Worm (Caenorhabditis elegans) whole organism, L1 larva: Measurements from ENCODE around the gene W03C9.1.

ENCODE experiments used
- Y116A8C.19 ChIP-seq: sonication (generic microtip); optimal IDR thresholded peaks from 2 replicates; lab custom pipeline; 2016; ENCODE audit warnings: missing compliant biosample characterization, missing genetic modification characterization, borderline replicate concordance
- aha-1 ChIP-seq: fragments of 150-350 bp; optimal IDR thresholded peaks from 2 replicates; lab custom pipeline; 2014; ENCODE audit warnings: missing biosample characterization, missing genetic modification characterization
- aly-2 ChIP-seq: fragments of 150-350 bp; optimal IDR thresholded peaks from 2 replicates; lab custom pipeline; 2014; ENCODE audit warnings: missing biosample characterization, missing genetic modification characterization
- ceh-82 ChIP-seq, 3 experiments: fragments of 150-350 bp in 1 of 3; sonication (generic microtip) in 2 of 3; optimal IDR thresholded peaks; 2 replicates each; lab custom pipeline; 2014 to 2017; ENCODE audit warnings: missing biosample characterization in 3 of 3, missing genetic modification characterization in 3 of 3
- ceh-90 ChIP-seq: sonication (generic microtip); optimal IDR thresholded peaks from 2 replicates; lab custom pipeline; 2016; ENCODE audit warnings: missing genetic modification characterization, missing compliant biosample characterization
- ces-1 ChIP-seq: fragments of 150-350 bp; optimal IDR thresholded peaks from 2 replicates; lab custom pipeline; 2014; ENCODE audit warnings: missing biosample characterization, missing genetic modification reagents, missing genetic modification characterization
- dpl-1 ChIP-seq, 3 experiments: fragments of 150-350 bp in 2 of 3; sonication (generic microtip) in 1 of 3; optimal IDR thresholded peaks; 2 replicates each; lab custom pipeline; 2014 to 2017; ENCODE audit warnings: missing biosample characterization in 3 of 3, missing genetic modification characterization in 3 of 3, missing genetic modification reagents in 3 of 3
- dsc-1 ChIP-seq: sonication (generic microtip); optimal IDR thresholded peaks from 2 replicates; lab custom pipeline; 2016; ENCODE audit warnings: mild to moderate bottlenecking, missing genetic modification characterization, missing compliant biosample characterization
- efl-1 ChIP-seq, 4 experiments: fragments of 150-350 bp; optimal IDR thresholded peaks in 3 of 4; peaks in 1 of 4; 1 replicate in 1 of 4; 2 replicates in 3 of 4; lab custom pipeline; 2014; ENCODE audit warnings: missing biosample characterization in 2 of 4, missing genetic modification characterization in 2 of 4, missing genetic modification reagents in 2 of 4
- efl-3 ChIP-seq: fragments of 200-800 bp; sonication (Bioruptor generic); optimal IDR thresholded peaks from 2 replicates; lab custom pipeline; 2018; ENCODE audit warnings: mild to moderate bottlenecking, missing genetic modification characterization, missing compliant biosample characterization
- egl-27 ChIP-seq, 2 experiments: fragments of 150-350 bp in 1 of 2; sonication (generic microtip); optimal IDR thresholded peaks; 3 replicates each; lab custom pipeline; 2017 to 2018; ENCODE audit warnings: missing biosample characterization in 2 of 2, missing genetic modification characterization in 2 of 2, missing genetic modification reagents in 2 of 2
- ets-5 ChIP-seq: fragments of 200-800 bp; sonication (Bioruptor generic); IDR thresholded peaks from 2 replicates; pipeline ENCODE4 v1.3.6; 2022; ENCODE audit warnings: missing genetic modification characterization, missing compliant biosample characterization
- fkh-10 ChIP-seq: sonication (generic microtip); optimal IDR thresholded peaks from 2 replicates; lab custom pipeline; 2017; ENCODE audit warnings: missing biosample characterization, missing genetic modification reagents, missing genetic modification characterization
- fkh-4 ChIP-seq: sonication (generic microtip); optimal IDR thresholded peaks from 2 replicates; lab custom pipeline; 2016; ENCODE audit warnings: missing compliant biosample characterization, missing genetic modification characterization, borderline replicate concordance
- fkh-8 ChIP-seq: sonication (generic microtip); optimal IDR thresholded peaks from 2 replicates; lab custom pipeline; 2016; ENCODE audit warnings: mild to moderate bottlenecking, missing genetic modification characterization, missing compliant biosample characterization
- fos-1 ChIP-seq: fragments of 150-350 bp; optimal IDR thresholded peaks from 2 replicates; lab custom pipeline; 2014; ENCODE audit warnings: missing biosample characterization, missing genetic modification characterization
- hlh-17 ChIP-seq: fragments of 200-800 bp; sonication (Bioruptor generic); optimal IDR thresholded peaks from 2 replicates; lab custom pipeline; 2018; ENCODE audit warnings: missing genetic modification characterization, mild to moderate bottlenecking, missing compliant biosample characterization, moderate library complexity, borderline replicate concordance
- hlh-4 ChIP-seq: sonication (generic microtip); optimal IDR thresholded peaks from 2 replicates; lab custom pipeline; 2016; ENCODE audit warnings: mild to moderate bottlenecking, missing genetic modification characterization, missing compliant biosample characterization
- lin-13 ChIP-seq: fragments of 150-350 bp; optimal IDR thresholded peaks from 2 replicates; lab custom pipeline; 2014; ENCODE audit warnings: missing biosample characterization, missing genetic modification reagents, missing genetic modification characterization
- lin-14 ChIP-seq: fragments of 200-800 bp; sonication (Bioruptor generic); optimal IDR thresholded peaks from 2 replicates; lab custom pipeline; 2018; ENCODE audit warnings: mild to moderate bottlenecking, missing genetic modification characterization, moderate library complexity, missing compliant biosample characterization
- lsy-2 ChIP-seq, 2 experiments: fragments of 150-350 bp; optimal IDR thresholded peaks; 2 replicates each; lab custom pipeline; 2014; ENCODE audit warnings: missing biosample characterization in 2 of 2, missing genetic modification characterization in 2 of 2
- mdl-1 ChIP-seq, 2 experiments: fragments of 150-350 bp; optimal IDR thresholded peaks; 2 replicates each; lab custom pipeline; 2014 to 2017; ENCODE audit warnings: missing biosample characterization in 2 of 2, missing genetic modification characterization in 2 of 2, inconsistent platforms in 1 of 2
- nhr-12 ChIP-seq: sonication (generic microtip); optimal IDR thresholded peaks from 2 replicates; lab custom pipeline; 2017; ENCODE audit warnings: missing biosample characterization, missing genetic modification characterization
- nhr-20 ChIP-seq: sonication (generic microtip); optimal IDR thresholded peaks from 2 replicates; lab custom pipeline; 2016; ENCODE audit warnings: mild to moderate bottlenecking, missing genetic modification characterization, missing compliant biosample characterization
- nhr-237 ChIP-seq: fragments of 150-350 bp; optimal IDR thresholded peaks from 2 replicates; lab custom pipeline; 2014; ENCODE audit warnings: missing biosample characterization, missing genetic modification characterization
- nhr-28 ChIP-seq: fragments of 150-350 bp; optimal IDR thresholded peaks from 2 replicates; lab custom pipeline; 2014; ENCODE audit warnings: missing biosample characterization, missing genetic modification characterization
- nhr-47 ChIP-seq: sonication (generic microtip); optimal IDR thresholded peaks from 2 replicates; lab custom pipeline; 2016; ENCODE audit warnings: mild to moderate bottlenecking, missing genetic modification characterization, moderate library complexity, missing compliant biosample characterization
- nhr-71 ChIP-seq: sonication (generic microtip); optimal IDR thresholded peaks from 2 replicates; lab custom pipeline; 2016; ENCODE audit warnings: mild to moderate bottlenecking, missing genetic modification characterization, moderate library complexity, missing compliant biosample characterization
- nhr-76 ChIP-seq: sonication (generic microtip); optimal IDR thresholded peaks from 2 replicates; lab custom pipeline; 2017; ENCODE audit warnings: missing biosample characterization, missing genetic modification characterization
- nhr-77 ChIP-seq: fragments of 150-350 bp; optimal IDR thresholded peaks from 2 replicates; lab custom pipeline; 2014; ENCODE audit warnings: missing biosample characterization, missing genetic modification characterization
- nhr-90 ChIP-seq: sonication (generic microtip); optimal IDR thresholded peaks from 2 replicates; lab custom pipeline; 2016; ENCODE audit warnings: mild to moderate bottlenecking, missing genetic modification characterization, missing compliant biosample characterization; ENCODE audit not compliant: poor library complexity
- pag-3 ChIP-seq: sonication (generic microtip); optimal IDR thresholded peaks from 2 replicates; lab custom pipeline; 2017; ENCODE audit warnings: missing genetic modification characterization, mild to moderate bottlenecking, missing compliant biosample characterization, antibody characterized with exemption, borderline replicate concordance; ENCODE audit not compliant: insufficient read depth
- rnt-1 ChIP-seq: sonication (generic microtip); optimal IDR thresholded peaks from 2 replicates; lab custom pipeline; 2016; ENCODE audit warnings: mild to moderate bottlenecking, missing genetic modification characterization, moderate library complexity, missing compliant biosample characterization
- snpc-4 ChIP-seq: fragments of 150-350 bp; optimal IDR thresholded peaks from 2 replicates; lab custom pipeline; 2014; ENCODE audit warnings: missing biosample characterization, missing genetic modification characterization
- sox-4 ChIP-seq: sonication (generic microtip); optimal IDR thresholded peaks from 2 replicates; lab custom pipeline; 2016; ENCODE audit warnings: missing genetic modification characterization, missing compliant biosample characterization
- swsn-7 ChIP-seq: sonication (generic microtip); optimal IDR thresholded peaks from 2 replicates; lab custom pipeline; 2016; ENCODE audit warnings: missing genetic modification characterization, missing compliant biosample characterization
- tbx-2 ChIP-seq: sonication (generic microtip); optimal IDR thresholded peaks from 2 replicates; lab custom pipeline; 2016; ENCODE audit warnings: missing genetic modification characterization, missing compliant biosample characterization
- tlp-1 ChIP-seq: fragments of 150-350 bp; optimal IDR thresholded peaks from 2 replicates; lab custom pipeline; 2014; ENCODE audit warnings: missing biosample characterization, missing genetic modification characterization
- unc-30 ChIP-seq: sonication (generic microtip); optimal IDR thresholded peaks from 2 replicates; lab custom pipeline; 2017; ENCODE audit warnings: missing biosample characterization, missing genetic modification characterization
- vab-15 ChIP-seq: sonication (generic microtip); optimal IDR thresholded peaks from 2 replicates; lab custom pipeline; 2017; ENCODE audit warnings: missing genotype, mild to moderate bottlenecking, missing genetic modification characterization, missing compliant biosample characterization
- xbp-1 ChIP-seq: sonication (generic microtip); optimal IDR thresholded peaks from 2 replicates; lab custom pipeline; 2016; ENCODE audit warnings: missing genetic modification characterization, missing compliant biosample characterization
- zip-4 ChIP-seq: fragments of 200-800 bp; sonication (Bioruptor generic); optimal IDR thresholded peaks from 2 replicates; lab custom pipeline; 2018; ENCODE audit warnings: mild to moderate bottlenecking, missing genetic modification characterization, moderate library complexity, missing compliant biosample characterization
- ztf-11 ChIP-seq, 2 experiments: sonication (generic microtip); optimal IDR thresholded peaks; 2 replicates each; lab custom pipeline; 2016 to 2017; ENCODE audit warnings: missing genetic modification characterization in 2 of 2, missing biosample characterization in 1 of 2, missing compliant biosample characterization in 1 of 2
- ztf-4 ChIP-seq: fragments of 150-350 bp; optimal IDR thresholded peaks from 2 replicates; lab custom pipeline; 2014; ENCODE audit warnings: missing biosample characterization, missing genetic modification characterization

Gene W03C9.1

DNA sequence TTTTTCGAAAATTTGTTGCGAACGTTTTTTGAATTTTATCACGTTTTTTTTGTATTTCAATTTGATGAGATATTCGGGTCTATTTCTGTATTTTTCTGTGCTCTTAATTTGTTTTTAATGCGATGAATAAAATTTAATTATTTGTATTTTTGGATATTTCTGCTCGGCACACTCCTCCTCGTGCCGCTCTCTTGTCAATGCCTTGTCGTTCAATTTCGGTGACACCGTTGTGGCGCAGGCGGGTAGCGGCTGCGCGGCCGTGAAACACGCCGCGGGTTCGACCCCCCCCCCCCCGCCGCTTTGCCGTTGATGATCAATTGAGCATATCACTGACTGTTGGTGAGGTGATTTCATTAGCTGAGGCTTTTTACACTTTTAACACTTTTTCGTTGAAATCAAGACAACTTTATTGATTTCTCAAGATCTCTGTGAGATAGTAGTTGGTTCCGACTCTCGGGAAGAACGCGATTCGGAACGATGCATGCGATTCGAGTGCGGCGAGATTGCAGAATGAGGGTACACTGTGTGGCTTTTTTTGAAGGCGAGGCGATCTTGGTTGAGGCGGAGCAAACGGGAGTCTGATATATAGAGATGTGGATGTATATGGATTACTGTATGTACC, 1.2 kb downstream of the W03C9.1 start (continued):
- TF ChIP-seq ztf-11 (tag; optimal IDR thresholded peaks at IDR 0.05; lab: Kevin White, UChicago) = peak in 1 of 2 experiments; percentile 58
- peak; percentile 86 for TF ChIP-seq nhr-47 (tag; lab: Kevin White, UChicago)
- TF ChIP-seq vab-15 (tag; lab: Kevin White, UChicago) = peak; percentile 72
- no peak for TF ChIP-seq fkh-4 (tag; lab: Kevin White, UChicago)
- TF ChIP-seq pag-3 (tag; lab: Kevin White, UChicago) = no peak
- TF ChIP-seq fkh-8 (tag; lab: Kevin White, UChicago) = peak; percentile 87
- peak; percentile 77 for TF ChIP-seq nhr-71 (tag; lab: Kevin White, UChicago)
- peak; percentile 42 for TF ChIP-seq zip-4 (GFP tag; lab: Kevin White, UChicago)
- TF ChIP-seq ceh-90 = peak; percentile 10
- TF ChIP-seq dsc-1 (tag; lab: Kevin White, UChicago) = peak; percentile 81
- TF ChIP-seq aha-1 = no peak
- no peak for TF ChIP-seq hlh-17 (GFP tag; lab: Kevin White, UChicago)
- no peak for TF ChIP-seq nhr-28
- peak; percentile 59 for TF ChIP-seq xbp-1 (tag; lab: Kevin White, UChicago)
- no peak for TF ChIP-seq nhr-12 (tag; lab: Kevin White, UChicago)
- no peak for TF ChIP-seq efl-3 (GFP tag; lab: Kevin White, UChicago)
- TF ChIP-seq ets-5 (GFP tag; lab: Robert Waterston, UW) = no peak
- no peak for TF ChIP-seq ztf-4
- peak; percentile 65 for TF ChIP-seq tbx-2 (tag; lab: Kevin White, UChicago)
- TF ChIP-seq nhr-77 (tag; lab: Kevin White, UChicago) = peak; percentile 47
- no peak for TF ChIP-seq aly-2
- peak; percentile 66 for TF ChIP-seq lin-14 (GFP tag; lab: Kevin White, UChicago)
- peak; percentile 69 for TF ChIP-seq swsn-7
- no peak for TF ChIP-seq egl-27 (tag; optimal IDR thresholded peaks at IDR 0.05; lab: Kevin White, UChicago)
- no peak for TF ChIP-seq ces-1 (GFP tag; lab: Kevin White, UChicago)
- TF ChIP-seq fkh-10 (GFP tag; lab: Kevin White, UChicago) = peak; percentile 25
- TF ChIP-seq sox-4 (tag; lab: Kevin White, UChicago) = peak; percentile 27

DNA sequence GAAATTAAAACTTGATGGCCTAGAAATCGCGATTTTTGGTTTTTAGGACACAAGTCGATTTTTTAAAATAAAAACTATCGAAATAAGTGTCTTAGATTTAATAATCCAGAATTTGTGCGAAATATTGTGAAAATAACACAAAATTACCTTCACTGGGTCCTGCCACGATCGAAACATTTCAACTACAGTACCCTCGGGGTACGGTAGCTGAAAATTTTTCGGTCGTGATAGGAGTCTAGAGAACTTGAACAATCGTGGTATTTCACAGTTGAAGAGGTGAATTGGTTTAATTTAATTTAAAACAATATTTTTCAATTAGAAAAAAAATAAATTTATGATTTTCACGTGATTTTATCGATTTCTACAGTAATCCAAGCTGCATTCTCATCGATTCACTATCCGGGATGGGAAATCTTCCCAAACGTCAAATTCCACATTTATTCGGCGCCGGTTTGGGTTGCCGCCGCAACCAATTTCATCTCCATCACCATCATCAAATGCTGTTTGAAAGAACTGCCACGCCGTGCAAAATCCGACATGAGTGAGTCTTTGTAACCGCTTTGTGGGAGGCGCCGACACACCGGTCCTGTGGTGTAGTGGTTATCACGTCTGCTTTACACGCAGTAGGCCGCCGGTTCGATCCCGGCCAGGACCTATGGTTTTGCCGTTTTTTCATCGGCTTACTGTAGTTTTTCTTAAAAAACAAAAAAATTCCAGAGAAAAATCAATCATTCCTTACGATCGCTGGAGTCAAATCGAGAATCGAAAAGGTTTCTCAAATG, 2.9 kb downstream of the W03C9.1 start:
- peak in 2 of 3 experiments; percentile 35 to 73 for TF ChIP-seq ceh-82 (tag; optimal IDR thresholded peaks at IDR 0.05; lab: Kevin White, UChicago)
- peak; percentile 34 for TF ChIP-seq snpc-4
- TF ChIP-seq ztf-11 (tag; optimal IDR thresholded peaks at IDR 0.05; lab: Kevin White, UChicago) = peak in 1 of 2 experiments; percentile 31
- no peak for TF ChIP-seq nhr-76
- peak; percentile 56 for TF ChIP-seq nhr-90
- TF ChIP-seq dpl-1 (GFP tag; optimal IDR thresholded peaks at IDR 0.05; lab: Kevin White, UChicago) = peak; percentile 38 to 58 (median 42)
- TF ChIP-seq nhr-237 = no peak
- TF ChIP-seq lin-13 = peak; percentile 49
- peak; percentile 71 for TF ChIP-seq nhr-20
- no peak for TF ChIP-seq Y116A8C.19 (tag; lab: Kevin White, UChicago)
- TF ChIP-seq tlp-1 (tag; lab: Kevin White, UChicago) = no peak
- peak; percentile 65 for TF ChIP-seq swsn-7
- TF ChIP-seq rnt-1 = peak; percentile 86
- peak; percentile 59 for TF ChIP-seq nhr-77 (tag; lab: Kevin White, UChicago)
- TF ChIP-seq efl-1 (optimal IDR thresholded peaks at IDR 0.05; lab: Kevin White, UChicago) = peak; percentile 36 to 62
- TF ChIP-seq efl-1 (GFP tag; optimal IDR thresholded peaks at IDR 0.05 in 1 of 2; lab: Kevin White, UChicago) = peak; percentile 55 to 95
- peak; percentile 53 for TF ChIP-seq fos-1 (tag; lab: Kevin White, UChicago)
- no peak for TF ChIP-seq hlh-17 (GFP tag; lab: Kevin White, UChicago)
- TF ChIP-seq unc-30 (tag; lab: Kevin White, UChicago) = no peak
- TF ChIP-seq nhr-71 (tag; lab: Kevin White, UChicago) = peak; percentile 71
- peak in 1 of 2 experiments; percentile 57 for TF ChIP-seq mdl-1 (tag; optimal IDR thresholded peaks at IDR 0.05; lab: Kevin White, UChicago)
- peak; percentile 28 for TF ChIP-seq aly-2
- peak; percentile 52 for TF ChIP-seq lin-14 (GFP tag; lab: Kevin White, UChicago)
- peak; percentile 75 for TF ChIP-seq nhr-47 (tag; lab: Kevin White, UChicago)
- TF ChIP-seq efl-3 (GFP tag; lab: Kevin White, UChicago) = no peak
- peak; percentile 73 for TF ChIP-seq fkh-8 (tag; lab: Kevin White, UChicago)
- TF ChIP-seq hlh-4 (tag; lab: Kevin White, UChicago) = no peak
- TF ChIP-seq aha-1 = no peak
- TF ChIP-seq xbp-1 (tag; lab: Kevin White, UChicago) = peak; percentile 51
- TF ChIP-seq ces-1 (GFP tag; lab: Kevin White, UChicago) = no peak
- peak; percentile 32 to 77 for TF ChIP-seq lsy-2 (tag; optimal IDR thresholded peaks at IDR 0.05; lab: Kevin White, UChicago)
- TF ChIP-seq zip-4 (GFP tag; lab: Kevin White, UChicago) = no peak
